Worm (Caenorhabditis elegans) whole organism, mixed stage, embryonic: ENCODE measurements around the gene fbxb-119.

Experiments
- M03D4.4 ChIP-seq: sonication (generic microtip); optimal IDR thresholded peaks from 2 replicates; lab custom pipeline; 2017; ENCODE audit warnings: mild to moderate bottlenecking, missing genetic modification characterization, missing compliant biosample characterization
- bed-3 ChIP-seq: fragments of 200-800 bp; sonication (Bioruptor generic); optimal IDR thresholded peaks from 3 replicates; lab custom pipeline; 2018; ENCODE audit warnings: mild to moderate bottlenecking, missing genetic modification characterization, moderate library complexity, missing compliant biosample characterization
- blmp-1 ChIP-seq: fragments of 150-350 bp; optimal IDR thresholded peaks from 2 replicates; lab custom pipeline; 2014; ENCODE audit warnings: missing biosample characterization, missing genetic modification characterization
- ceh-39 ChIP-seq: fragments of 150-350 bp; optimal IDR thresholded peaks from 2 replicates; lab custom pipeline; 2014; ENCODE audit warnings: missing biosample characterization, missing genetic modification characterization
- ceh-43 ChIP-seq: fragments of 200-800 bp; sonication (Bioruptor generic); optimal IDR thresholded peaks from 2 replicates; lab custom pipeline; 2018; ENCODE audit warnings: mild to moderate bottlenecking, missing genetic modification characterization, moderate library complexity, missing compliant biosample characterization
- ceh-83 ChIP-seq: fragments of 200-800 bp; sonication (Bioruptor generic); optimal IDR thresholded peaks from 2 replicates; lab custom pipeline; 2018; ENCODE audit warnings: mild to moderate bottlenecking, missing genetic modification characterization, missing compliant biosample characterization
- ces-1 ChIP-seq: fragments of 150-350 bp; optimal IDR thresholded peaks from 2 replicates; lab custom pipeline; 2014; ENCODE audit warnings: missing biosample characterization, missing genetic modification reagents, missing genetic modification characterization
- cnd-1 ChIP-seq: fragments of 200-800 bp; sonication (Bioruptor generic); optimal IDR thresholded peaks from 2 replicates; lab custom pipeline; 2018; ENCODE audit warnings: mild to moderate bottlenecking, missing genetic modification characterization, missing compliant biosample characterization
- drap-1 ChIP-seq: fragments of 200-800 bp; sonication (Bioruptor generic); optimal IDR thresholded peaks from 3 replicates; lab custom pipeline; 2018; ENCODE audit warnings: mild to moderate bottlenecking, missing genetic modification characterization, missing compliant biosample characterization
- elt-1 ChIP-seq: sonication (generic microtip); optimal IDR thresholded peaks from 2 replicates; lab custom pipeline; 2017; ENCODE audit warnings: missing genetic modification characterization, mild to moderate bottlenecking, missing compliant biosample characterization, antibody characterized with exemption, moderate library complexity, borderline replicate concordance; ENCODE audit not compliant: insufficient read depth
- elt-3 ChIP-seq: fragments of 150-350 bp; optimal IDR thresholded peaks from 2 replicates; lab custom pipeline; 2014; ENCODE audit warnings: missing biosample characterization, missing genetic modification characterization
- flh-1 ChIP-seq: fragments of 200-800 bp; sonication (Bioruptor generic); optimal IDR thresholded peaks from 2 replicates; lab custom pipeline; 2018; ENCODE audit warnings: mild to moderate bottlenecking, missing genetic modification characterization, moderate library complexity, missing compliant biosample characterization
- hlh-1 ChIP-seq: fragments of 150-350 bp; optimal IDR thresholded peaks from 2 replicates; lab custom pipeline; 2014; ENCODE audit warnings: missing biosample characterization, missing genetic modification reagents, missing genetic modification characterization
- lin-13 ChIP-seq: fragments of 150-350 bp; optimal IDR thresholded peaks from 2 replicates; lab custom pipeline; 2014; ENCODE audit warnings: missing biosample characterization, missing genetic modification characterization
- lin-32 ChIP-seq: fragments of 200-800 bp; sonication (Bioruptor generic); optimal IDR thresholded peaks from 2 replicates; lab custom pipeline; 2018; ENCODE audit warnings: mild to moderate bottlenecking, missing genetic modification characterization, missing compliant biosample characterization
- lsy-2 ChIP-seq: fragments of 150-350 bp; optimal IDR thresholded peaks from 2 replicates; lab custom pipeline; 2014; ENCODE audit warnings: missing biosample characterization, missing genetic modification characterization
- mab-5 ChIP-seq: fragments of 150-350 bp; optimal IDR thresholded peaks from 2 replicates; lab custom pipeline; 2014; ENCODE audit warnings: missing biosample characterization, missing genetic modification characterization
- mep-1 ChIP-seq: fragments of 150-350 bp; optimal IDR thresholded peaks from 2 replicates; lab custom pipeline; 2017; ENCODE audit warnings: missing biosample characterization, missing genetic modification reagents, missing genetic modification characterization, inconsistent platforms
- mls-2 ChIP-seq: sonication (generic microtip); optimal IDR thresholded peaks from 2 replicates; lab custom pipeline; 2016; ENCODE audit warnings: mild to moderate bottlenecking, missing genetic modification characterization, moderate library complexity, missing compliant biosample characterization
- nhr-12 ChIP-seq: fragments of 150-350 bp; optimal IDR thresholded peaks from 2 replicates; lab custom pipeline; 2014; ENCODE audit warnings: missing biosample characterization, missing genetic modification characterization
- nhr-2 ChIP-seq: fragments of 150-350 bp; optimal IDR thresholded peaks from 2 replicates; lab custom pipeline; 2014; ENCODE audit warnings: missing biosample characterization, missing genetic modification characterization
- nhr-237 ChIP-seq: fragments of 150-350 bp; optimal IDR thresholded peaks from 2 replicates; lab custom pipeline; 2014; ENCODE audit warnings: missing biosample characterization, missing genetic modification characterization
- nhr-28 ChIP-seq: fragments of 150-350 bp; optimal IDR thresholded peaks from 2 replicates; lab custom pipeline; 2014; ENCODE audit warnings: missing biosample characterization, missing genetic modification characterization
- nhr-76 ChIP-seq: sonication (generic microtip); optimal IDR thresholded peaks from 2 replicates; lab custom pipeline; 2017; ENCODE audit warnings: missing biosample characterization, missing genetic modification characterization
- sem-2 ChIP-seq: fragments of 200-800 bp; sonication (Bioruptor generic); optimal IDR thresholded peaks from 2 replicates; lab custom pipeline; 2018; ENCODE audit warnings: mild to moderate bottlenecking, missing genetic modification characterization, missing compliant biosample characterization
- sptf-1 ChIP-seq: sonication (generic microtip); optimal IDR thresholded peaks from 2 replicates; lab custom pipeline; 2017; ENCODE audit warnings: mild to moderate bottlenecking, missing genetic modification characterization, moderate library complexity, missing compliant biosample characterization
- unc-120 ChIP-seq: sonication (generic microtip); optimal IDR thresholded peaks from 2 replicates; lab custom pipeline; 2017; ENCODE audit warnings: missing genetic modification characterization, missing compliant biosample characterization; ENCODE audit not compliant: poor library complexity, severe bottlenecking
- unc-39 ChIP-seq: fragments of 150-350 bp; optimal IDR thresholded peaks from 2 replicates; lab custom pipeline; 2014; ENCODE audit warnings: missing biosample characterization, missing genetic modification characterization
- unc-62 ChIP-seq: fragments of 150-350 bp; optimal IDR thresholded peaks from 2 replicates; lab custom pipeline; 2014; ENCODE audit warnings: missing biosample characterization, missing genetic modification reagents, missing genetic modification characterization
- zip-8 ChIP-seq: fragments of 150-350 bp; optimal IDR thresholded peaks from 2 replicates; lab custom pipeline; 2014; ENCODE audit warnings: missing biosample characterization, missing genetic modification characterization
- ztf-11 ChIP-seq: fragments of 150-350 bp; optimal IDR thresholded peaks from 2 replicates; lab custom pipeline; 2014; ENCODE audit warnings: missing biosample characterization, missing genetic modification characterization

fbxb-119 gene

DNA sequence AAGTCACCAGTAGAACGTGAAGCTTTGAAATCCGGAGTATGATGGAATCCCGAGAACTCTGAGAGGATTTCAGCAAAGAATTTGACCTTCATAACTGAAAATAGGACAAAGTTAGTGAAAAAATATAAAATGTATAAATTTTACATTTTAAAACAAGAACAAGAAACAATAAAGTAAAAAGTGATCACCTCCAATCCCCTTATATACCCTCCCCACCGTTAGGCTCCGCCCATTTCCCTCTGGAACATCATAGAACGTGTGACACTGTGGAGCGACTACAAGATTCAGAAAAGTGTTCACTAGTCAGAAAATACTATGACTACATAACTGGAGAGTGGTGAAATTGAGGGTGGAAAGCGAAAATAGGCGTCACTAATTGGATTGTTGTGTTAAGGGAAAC, 12.7 kb downstream of the fbxb-119 start, which contains the start of gene B0462.4:
Gene B0462.4, minus strand, starts transcription at position 101 of the 400 bp plus-strand sequence.
- TF ChIP-seq lin-32 (GFP tag; lab: Kevin White, UChicago) (no peak), unc-120 (tag; lab: Kevin White, UChicago) (no peak), drap-1 (GFP tag; lab: Kevin White, UChicago) (no peak), nhr-12 (tag; lab: Kevin White, UChicago) (no peak), cnd-1 (tag; lab: Kevin White, UChicago) (no peak), ceh-43 (GFP tag; lab: Kevin White, UChicago) (no peak), lsy-2 (tag; lab: Kevin White, UChicago) (no peak), mab-5 (tag; lab: Kevin White, UChicago) (no peak), unc-62 (GFP tag; lab: Kevin White, UChicago) (no peak), hlh-1 (no peak), ztf-11 (tag; lab: Kevin White, UChicago) (no peak), nhr-76 (tag; lab: Kevin White, UChicago) (no peak), flh-1 (GFP tag; lab: Kevin White, UChicago) (no peak), blmp-1 (tag; lab: Kevin White, UChicago) (no peak), nhr-237 (tag; lab: Kevin White, UChicago) (no peak), sptf-1 (tag; lab: Kevin White, UChicago) (no peak), lin-13 (no peak), sem-2 (GFP tag; lab: Kevin White, UChicago) (no peak), ceh-83 (no peak), ceh-39 (tag; lab: Kevin White, UChicago) (no peak)

ce11 chrV:18337643-18338042, 19.2 kb downstream of the fbxb-119 start:
- TF ChIP-seq cnd-1 (tag; lab: Kevin White, UChicago) (no peak), lsy-2 (tag; lab: Kevin White, UChicago) (no peak), unc-39 (tag; lab: Kevin White, UChicago) (no peak), lin-13 (no peak), sem-2 (GFP tag; lab: Kevin White, UChicago) (no peak), unc-120 (tag; lab: Kevin White, UChicago) (no peak), M03D4.4 (no peak), nhr-76 (tag; lab: Kevin White, UChicago) (no peak), ztf-11 (tag; lab: Kevin White, UChicago) (no peak), mab-5 (tag; lab: Kevin White, UChicago) (no peak), nhr-237 (tag; lab: Kevin White, UChicago) (no peak), ces-1 (GFP tag; lab: Kevin White, UChicago) (no peak), bed-3 (GFP tag; lab: Kevin White, UChicago) (no peak), ceh-83 (no peak), mep-1 (no peak), mls-2 (no peak), elt-1 (tag; lab: Kevin White, UChicago) (no peak), flh-1 (GFP tag; lab: Kevin White, UChicago) (no peak), elt-3 (tag; lab: Kevin White, UChicago) (no peak), nhr-28 (no peak)

DNA sequence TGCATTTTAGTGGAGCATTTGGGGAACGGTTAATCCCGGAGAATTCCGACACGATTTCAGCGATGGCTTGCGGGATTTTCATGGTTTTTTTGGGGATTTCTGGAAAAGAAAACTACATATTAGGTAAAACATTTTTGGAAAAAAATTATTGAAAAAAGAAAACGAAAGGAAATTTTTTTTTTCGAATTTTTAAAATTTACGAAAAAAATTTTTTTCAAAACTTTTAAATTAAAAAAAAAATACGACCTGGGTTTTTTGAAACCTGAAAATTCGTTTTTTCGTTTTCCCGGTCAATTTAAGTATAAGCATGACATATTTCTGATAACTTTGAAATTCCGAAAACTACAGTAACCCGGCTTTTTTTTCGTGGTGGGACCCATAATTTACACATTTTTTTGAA, 21.4 kb downstream of the fbxb-119 start, which contains the start of gene C08E8.10:
Gene C08E8.10, minus strand, starts transcription at position 101 of the 400 bp plus-strand sequence.
- TF ChIP-seq lin-32 (GFP tag; lab: Kevin White, UChicago) = no peak

DNA sequence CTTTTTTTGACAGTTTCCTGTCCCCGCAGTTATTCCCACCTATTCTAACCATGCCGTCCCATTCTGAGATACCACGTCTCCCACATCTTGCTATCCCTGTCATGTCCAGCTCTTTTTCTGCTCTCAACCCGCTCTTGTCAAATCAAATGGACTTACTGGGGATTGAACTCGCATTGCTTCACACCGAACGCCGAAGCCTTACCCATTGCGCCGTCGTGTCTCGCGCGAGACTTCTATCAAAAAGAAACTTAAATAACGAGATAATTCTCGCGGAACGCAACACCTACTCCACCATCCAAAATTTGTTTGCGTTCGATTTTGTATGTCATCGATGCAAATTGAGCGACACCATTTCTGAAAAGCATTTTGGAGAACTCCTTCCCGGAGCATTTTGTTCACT, 25.8 kb downstream of the fbxb-119 start:
- no peak for TF ChIP-seq zip-8 (tag; lab: Kevin White, UChicago)
- no peak for TF ChIP-seq blmp-1 (tag; lab: Kevin White, UChicago)
- TF ChIP-seq unc-39 (tag; lab: Kevin White, UChicago) = no peak
- TF ChIP-seq lin-13 = no peak
- TF ChIP-seq elt-3 (tag; lab: Kevin White, UChicago) = no peak
- TF ChIP-seq ceh-43 (GFP tag; lab: Kevin White, UChicago) = no peak
- no peak for TF ChIP-seq mab-5 (tag; lab: Kevin White, UChicago)
- no peak for TF ChIP-seq nhr-2 (tag; lab: Kevin White, UChicago)
- no peak for TF ChIP-seq sptf-1 (tag; lab: Kevin White, UChicago)
- no peak for TF ChIP-seq mls-2
- no peak for TF ChIP-seq mep-1
- TF ChIP-seq, all 35 proteins: peak for 0

DNA sequence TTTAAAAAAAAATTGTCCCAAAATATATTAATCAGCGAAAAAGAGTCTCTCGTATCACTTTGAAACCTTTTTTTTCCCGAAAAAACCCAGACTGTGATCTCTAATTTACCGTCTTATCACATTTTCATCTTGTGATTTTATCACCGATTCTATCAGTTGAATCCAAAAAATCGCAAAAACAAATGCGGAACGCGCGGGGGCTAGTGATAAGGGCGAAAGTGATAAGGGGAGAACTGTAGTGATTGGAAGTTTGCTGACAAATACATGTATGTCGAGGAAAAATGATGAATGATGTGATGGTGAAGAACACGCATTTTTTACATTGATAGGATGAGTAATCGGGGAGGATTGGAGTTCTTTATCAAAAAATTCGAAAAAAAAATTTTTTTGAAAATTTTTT, 27.7 kb downstream of the fbxb-119 start:
- TF ChIP-seq ceh-83 = no peak
- TF ChIP-seq elt-3 (tag; lab: Kevin White, UChicago) = peak; percentile 30
